Fruit fly (Drosophila melanogaster) whole organism, embryonic: Measurements from ENCODE around the gene Gss1.

Experiments used
- Atf3 ChIP-seq: fragments of 200-800 bp; sonication (Bioruptor generic); optimal IDR thresholded peaks from 3 replicates; lab custom pipeline; 2016; ENCODE audit warnings: missing biosample characterization, missing genetic modification characterization
- CG10209 ChIP-seq: fragments of 200-800 bp; sonication (Bioruptor generic); optimal IDR thresholded peaks from 3 replicates; lab custom pipeline; 2017; ENCODE audit warnings: missing biosample characterization, mild to moderate bottlenecking, missing genetic modification characterization, missing genetic modification reagents
- CG10543 ChIP-seq: fragments of 200-800 bp; sonication (Bioruptor generic); optimal IDR thresholded peaks from 3 replicates; lab custom pipeline; 2017; ENCODE audit warnings: missing biosample characterization, mild to moderate bottlenecking, missing genetic modification characterization, moderate library complexity
- CG11093 ChIP-seq: fragments of 200-800 bp; sonication (Bioruptor generic); IDR thresholded peaks from 3 replicates; pipeline ENCODE4 v1.3.6; 2022; ENCODE audit warnings: missing biosample characterization, missing genetic modification characterization
- CG12155 ChIP-seq: fragments of 200-800 bp; sonication (Bioruptor generic); optimal IDR thresholded peaks from 3 replicates; lab custom pipeline; 2016; ENCODE audit warnings: missing biosample characterization, missing genetic modification characterization
- CG14441 ChIP-seq: fragments of 200-800 bp; sonication (Bioruptor generic); IDR thresholded peaks from 2 replicates; pipeline ENCODE4 v1.3.6; 2022; ENCODE audit warnings: missing biosample characterization, missing genetic modification characterization
- CG15479 ChIP-seq: fragments of 200-800 bp; sonication (Bioruptor generic); optimal IDR thresholded peaks from 3 replicates; lab custom pipeline; 2019; ENCODE audit warnings: missing biosample characterization, mild to moderate bottlenecking, missing genetic modification characterization, moderate library complexity
- CG15601 ChIP-seq: fragments of 200-800 bp; sonication (Bioruptor generic); optimal IDR thresholded peaks from 3 replicates; lab custom pipeline; 2019; ENCODE audit warnings: missing biosample characterization, mild to moderate bottlenecking, missing genetic modification characterization, moderate library complexity
- CG17186 ChIP-seq: fragments of 200-800 bp; sonication (Bioruptor generic); optimal IDR thresholded peaks from 3 replicates; lab custom pipeline; 2017; ENCODE audit warnings: missing biosample characterization, missing genetic modification reagents, missing genetic modification characterization
- CG17568 ChIP-seq: fragments of 200-800 bp; sonication (Bioruptor generic); optimal IDR thresholded peaks from 2 replicates; lab custom pipeline; 2018; ENCODE audit warnings: missing biosample characterization, mild to moderate bottlenecking, missing genetic modification characterization, moderate library complexity
- CG2116 ChIP-seq: fragments of 200-800 bp; sonication (Bioruptor generic); optimal IDR thresholded peaks from 3 replicates; lab custom pipeline; 2018; ENCODE audit warnings: missing biosample characterization, mild to moderate bottlenecking, missing genetic modification characterization
- CG3163 ChIP-seq: fragments of 200-800 bp; sonication (Bioruptor generic); optimal IDR thresholded peaks from 3 replicates; lab custom pipeline; 2016; ENCODE audit warnings: missing biosample characterization, missing genetic modification characterization
- CG32772 ChIP-seq: fragments of 200-800 bp; sonication (Bioruptor generic); IDR thresholded peaks from 2 replicates; pipeline ENCODE4 v1.3.6; 2022; ENCODE audit warnings: missing biosample characterization, missing genetic modification characterization
- CG34224 ChIP-seq: fragments of 200-800 bp; sonication (Bioruptor generic); IDR thresholded peaks from 3 replicates; pipeline ENCODE4 v1.3.6; 2022; ENCODE audit warnings: missing biosample characterization, missing genetic modification characterization; ENCODE audit not compliant: partially characterized antibody
- CG3838 ChIP-seq: fragments of 200-800 bp; sonication (Bioruptor generic); optimal IDR thresholded peaks from 3 replicates; lab custom pipeline; 2016; ENCODE audit warnings: missing biosample characterization, missing genetic modification characterization
- CG4424 ChIP-seq: fragments of 200-800 bp; sonication (Bioruptor generic); optimal IDR thresholded peaks from 3 replicates; lab custom pipeline; 2016; ENCODE audit warnings: missing biosample characterization, missing genetic modification characterization
- CG4707 ChIP-seq: fragments of 200-800 bp; sonication (Bioruptor generic); optimal IDR thresholded peaks from 2 replicates; lab custom pipeline; 2018; ENCODE audit warnings: missing biosample characterization, mild to moderate bottlenecking, missing genetic modification characterization, moderate library complexity
- CG6272 ChIP-seq: fragments of 200-800 bp; sonication (Bioruptor generic); IDR thresholded peaks from 2 replicates; pipeline ENCODE4 v1.3.6; 2022; ENCODE audit warnings: missing biosample characterization, missing genetic modification characterization
- CG7372 ChIP-seq: fragments of 200-800 bp; sonication (Bioruptor generic); IDR thresholded peaks from 2 replicates; pipeline ENCODE4 v1.3.6; 2022; ENCODE audit warnings: missing biosample characterization, missing genetic modification characterization
- CG7786 ChIP-seq: fragments of 200-800 bp; sonication (Bioruptor generic); optimal IDR thresholded peaks from 2 replicates; lab custom pipeline; 2016; ENCODE audit warnings: missing biosample characterization, missing genetic modification characterization
- CG8089 ChIP-seq: fragments of 200-800 bp; sonication (Bioruptor generic); optimal IDR thresholded peaks from 3 replicates; lab custom pipeline; 2016; ENCODE audit warnings: missing biosample characterization, missing genetic modification characterization
- CG8388 ChIP-seq: fragments of 200-800 bp; sonication (Bioruptor generic); optimal IDR thresholded peaks from 2 replicates; lab custom pipeline; 2019; ENCODE audit warnings: missing biosample characterization, mild to moderate bottlenecking, missing genetic modification characterization, moderate library complexity
- Dbx ChIP-seq: fragments of 200-800 bp; sonication (Bioruptor generic); IDR thresholded peaks from 3 replicates; pipeline ENCODE4 v1.3.6; 2022; ENCODE audit warnings: missing biosample characterization, missing genetic modification characterization
- H2.0 ChIP-seq: fragments of 200-800 bp; sonication (Bioruptor generic); IDR thresholded peaks from 2 replicates; pipeline ENCODE4 v1.3.6; 2022; ENCODE audit warnings: missing biosample characterization, missing genetic modification characterization
- Hand ChIP-seq: fragments of 200-800 bp; sonication (Bioruptor generic); optimal IDR thresholded peaks from 2 replicates; lab custom pipeline; 2017; ENCODE audit warnings: mild to moderate bottlenecking, missing biosample characterization, missing genetic modification reagents, missing genetic modification characterization
- Hmx ChIP-seq: fragments of 200-800 bp; sonication (Bioruptor generic); optimal IDR thresholded peaks from 2 replicates; lab custom pipeline; 2016; ENCODE audit warnings: missing biosample characterization, missing genetic modification characterization
- Meics ChIP-seq: fragments of 200-800 bp; sonication (Bioruptor generic); optimal IDR thresholded peaks from 2 replicates; lab custom pipeline; 2017; ENCODE audit warnings: missing biosample characterization, mild to moderate bottlenecking, missing genetic modification characterization
- Mrtf ChIP-seq: fragments of 200-800 bp; sonication (Bioruptor generic); IDR thresholded peaks from 3 replicates; pipeline ENCODE4 v1.3.6; 2022; ENCODE audit warnings: missing biosample characterization, missing genetic modification characterization
- Myb ChIP-seq: fragments of 200-800 bp; sonication (Bioruptor generic); optimal IDR thresholded peaks from 2 replicates; lab custom pipeline; 2016; ENCODE audit warnings: missing biosample characterization, missing genetic modification characterization
- Nf-YB ChIP-seq: fragments of 200-800 bp; sonication (Bioruptor generic); optimal IDR thresholded peaks from 3 replicates; lab custom pipeline; 2019; ENCODE audit warnings: missing biosample characterization, mild to moderate bottlenecking, missing genetic modification characterization, moderate library complexity
- Optix ChIP-seq: fragments of 200-800 bp; sonication (Bioruptor generic); IDR thresholded peaks from 3 replicates; pipeline ENCODE4 v1.3.6; 2022; ENCODE audit warnings: missing biosample characterization, missing genetic modification characterization
- Pdp1 ChIP-seq, 2 experiments: fragments of 200-800 bp; sonication (Bioruptor generic); optimal IDR thresholded peaks; 3 replicates each; lab custom pipeline; 2016; ENCODE audit warnings: missing biosample characterization in 2 of 2, missing genetic modification characterization in 2 of 2, mild to moderate bottlenecking in 1 of 2, moderate library complexity in 1 of 2
- Ptx1 ChIP-seq: fragments of 200-800 bp; sonication (Bioruptor generic); IDR thresholded peaks from 2 replicates; pipeline ENCODE4 v1.3.6; 2022; ENCODE audit warnings: missing biosample characterization, missing genetic modification characterization
- cg ChIP-seq: fragments of 200-800 bp; sonication (Bioruptor generic); optimal IDR thresholded peaks from 3 replicates; lab custom pipeline; 2019; ENCODE audit warnings: missing biosample characterization, mild to moderate bottlenecking, missing genetic modification characterization, moderate library complexity
- chm ChIP-seq: fragments of 200-800 bp; sonication (Bioruptor generic); IDR thresholded peaks from 2 replicates; pipeline ENCODE4 v1.3.6; 2022; ENCODE audit warnings: missing biosample characterization, missing genetic modification characterization
- chn ChIP-seq: fragments of 200-800 bp; sonication (Bioruptor generic); optimal IDR thresholded peaks from 2 replicates; lab custom pipeline; 2016; ENCODE audit warnings: missing biosample characterization, missing genetic modification characterization
- danr ChIP-seq: fragments of 200-800 bp; sonication (Bioruptor generic); IDR thresholded peaks from 2 replicates; pipeline ENCODE4 v1.3.6; 2022; ENCODE audit warnings: missing biosample characterization, missing genetic modification characterization
- dmrt11E ChIP-seq: fragments of 200-800 bp; sonication (Bioruptor generic); optimal IDR thresholded peaks from 3 replicates; lab custom pipeline; 2018; ENCODE audit warnings: missing biosample characterization, mild to moderate bottlenecking, missing genetic modification characterization, moderate library complexity
- ham ChIP-seq: fragments of 200-800 bp; sonication (Bioruptor generic); IDR thresholded peaks from 2 replicates; pipeline ENCODE4 v1.3.6; 2022; ENCODE audit warnings: missing biosample characterization, missing genetic modification characterization
- ind ChIP-seq: fragments of 200-800 bp; sonication (Bioruptor generic); optimal IDR thresholded peaks from 3 replicates; lab custom pipeline; 2016; ENCODE audit warnings: missing biosample characterization, missing genetic modification characterization
- jigr1 ChIP-seq: fragments of 200-800 bp; sonication (Bioruptor generic); IDR thresholded peaks from 3 replicates; pipeline ENCODE4 v1.3.6; 2022; ENCODE audit warnings: missing biosample characterization, missing genetic modification characterization
- mld ChIP-seq: fragments of 200-800 bp; sonication (Bioruptor generic); IDR thresholded peaks from 3 replicates; pipeline ENCODE4 v1.3.6; 2022; ENCODE audit warnings: missing biosample characterization, missing genetic modification characterization; ENCODE audit not compliant: partially characterized antibody
- nerfin-1 ChIP-seq: fragments of 200-800 bp; sonication (Bioruptor generic); optimal IDR thresholded peaks from 3 replicates; lab custom pipeline; 2019; ENCODE audit warnings: missing biosample characterization, mild to moderate bottlenecking, missing genetic modification characterization, moderate library complexity
- onecut ChIP-seq: fragments of 200-800 bp; sonication (Bioruptor generic); IDR thresholded peaks from 2 replicates; pipeline ENCODE4 v1.3.6; 2022; ENCODE audit warnings: missing biosample characterization, missing genetic modification characterization
- sqz ChIP-seq: fragments of 200-800 bp; sonication (Bioruptor generic); optimal IDR thresholded peaks from 3 replicates; lab custom pipeline; 2018; ENCODE audit warnings: missing biosample characterization, mild to moderate bottlenecking, missing genetic modification characterization
- trh ChIP-seq: fragments of 200-800 bp; sonication (Bioruptor generic); optimal IDR thresholded peaks from 2 replicates; lab custom pipeline; 2016; ENCODE audit warnings: missing biosample characterization, missing genetic modification characterization
- unpg ChIP-seq: fragments of 200-800 bp; sonication (Bioruptor generic); optimal IDR thresholded peaks from 3 replicates; lab custom pipeline; 2018; ENCODE audit warnings: missing biosample characterization, mild to moderate bottlenecking, missing genetic modification characterization, moderate library complexity
- vfl ChIP-seq: fragments of 200-800 bp; sonication (Bioruptor generic); optimal IDR thresholded peaks from 2 replicates; lab custom pipeline; 2016; ENCODE audit warnings: missing biosample characterization, missing genetic modification characterization
- vnd ChIP-seq: fragments of 200-800 bp; sonication (Bioruptor generic); IDR thresholded peaks from 3 replicates; pipeline ENCODE4 v1.3.6; 2022; ENCODE audit warnings: missing biosample characterization, missing genetic modification characterization; ENCODE audit not compliant: partially characterized antibody
- yki ChIP-seq: fragments of >200 bp; optimal IDR thresholded peaks from 3 replicates; lab custom pipeline; 2018

Gene Gss1

DNA sequence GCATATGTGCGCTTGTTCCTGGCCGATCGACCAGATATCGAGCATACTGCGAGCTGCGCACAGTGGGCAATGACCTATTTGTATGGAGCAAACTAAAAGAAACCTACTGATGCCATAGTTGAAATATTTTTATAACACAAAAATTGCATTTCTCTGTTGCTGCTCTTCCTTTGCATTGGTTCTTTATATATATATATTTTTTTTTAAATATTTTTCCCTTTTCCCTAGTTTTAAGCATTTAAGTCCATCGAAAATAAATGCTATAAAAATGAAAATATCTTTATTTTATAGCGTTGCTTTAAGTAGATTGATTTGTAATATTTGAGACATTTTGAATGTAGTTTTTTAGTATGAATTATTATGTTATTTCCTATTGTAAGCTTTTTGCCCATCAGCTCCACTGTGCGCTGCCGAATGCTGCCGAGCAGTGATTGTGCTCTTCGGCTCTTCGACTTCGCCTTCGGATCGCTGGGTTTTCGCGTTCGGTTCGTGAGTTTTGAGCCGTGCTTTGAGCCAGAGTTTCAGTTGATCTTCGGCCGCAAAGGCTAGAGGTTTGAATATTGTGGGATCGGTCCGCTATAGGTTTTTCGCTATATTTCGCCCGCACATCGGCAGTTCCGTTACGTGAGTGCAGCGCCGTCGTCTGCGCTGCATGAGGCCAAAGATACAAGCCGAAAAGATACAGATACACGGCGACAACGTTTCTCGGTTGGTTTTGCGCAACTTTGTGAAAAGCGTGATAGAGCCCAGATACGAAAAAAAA lies 21.8 kb downstream of the Gss1 start, which contains the start of gene CG6847 (continued):
- TF ChIP-seq Meics (GFP tag; lab: Kevin White, UChicago) (peak; percentile 70), Mrtf (no peak), chm (GFP tag; lab: Robert Waterston, UW) (peak; percentile 68; the same call in 1 of the 2 replicates), CG10543 (peak; percentile 77), CG7786 (GFP tag; lab: Kevin White, UChicago) (no peak), Hmx (GFP tag; lab: Kevin White, UChicago) (peak; percentile 22), yki (lab: Kevin White, UChicago) (no peak), Myb (GFP tag; lab: Kevin White, UChicago) (no peak), danr (GFP tag; lab: Robert Waterston, UW) (0 out of 2 replicates have a peak, but pooled peaks have one; percentile 25), cg (GFP tag; lab: Kevin White, UChicago) (no peak), H2.0 (GFP tag; lab: Robert Waterston, UW) (peak; percentile 45; the same call in 1 of the 2 replicates), CG6272 (GFP tag; lab: Robert Waterston, UW) (no peak), CG10209 (peak; percentile 46), onecut (GFP tag; lab: Robert Waterston, UW) (no peak), CG15479 (peak; percentile 2), CG12155 (GFP tag; lab: Kevin White, UChicago) (peak; percentile 36), chn (GFP tag; lab: Kevin White, UChicago) (peak; percentile 5), CG8388 (GFP tag; lab: Kevin White, UChicago) (peak; percentile 79), CG34224 (GFP tag; lab: Robert Waterston, UW) (no peak), vfl (GFP tag; lab: Kevin White, UChicago) (no peak), Atf3 (GFP tag; lab: Kevin White, UChicago) (no peak), CG14441 (GFP tag; lab: Robert Waterston, UW) (peak; percentile 69), Nf-YB (GFP tag; lab: Kevin White, UChicago) (peak; percentile 63), CG11093 (GFP tag; lab: Robert Waterston, UW) (no peak), Hand (no peak), ind (GFP tag; lab: Kevin White, UChicago) (peak; percentile 38), CG17186 (no peak), CG3838 (GFP tag; lab: Kevin White, UChicago) (no peak), Optix (GFP tag; lab: Robert Waterston, UW) (no peak), ham (GFP tag; lab: Robert Waterston, UW) (no peak), unpg (GFP tag; lab: Kevin White, UChicago) (peak; percentile 75), nerfin-1 (tag; lab: Kevin White, UChicago) (no peak), vnd (no peak), Dbx (GFP tag; lab: Robert Waterston, UW) (no peak), dmrt11E (tag; lab: Kevin White, UChicago) (peak; percentile 77), trh (GFP tag; lab: Kevin White, UChicago) (peak; percentile 52), CG32772 (GFP tag; lab: Robert Waterston, UW) (0 out of 2 replicates have a peak, but pooled peaks have one; percentile 47), CG15601 (tag; lab: Kevin White, UChicago) (peak; percentile 12), CG3163 (GFP tag; lab: Kevin White, UChicago) (no peak), CG4707 (GFP tag; lab: Kevin White, UChicago) (peak; percentile 40), CG8089 (GFP tag; lab: Kevin White, UChicago) (no peak), CG2116 (GFP tag; lab: Kevin White, UChicago) (peak; percentile 28), CG7372 (GFP tag; lab: Robert Waterston, UW) (peak; percentile 41; the same call in 1 of the 2 replicates), CG17568 (peak; percentile 5), Pdp1 (GFP tag; optimal IDR thresholded peaks at IDR 0.05; lab: Kevin White, UChicago) (peak; percentile 43 to 50), jigr1 (no peak), CG4424 (GFP tag; lab: Kevin White, UChicago) (peak; percentile 38), sqz (GFP tag; lab: Kevin White, UChicago) (no peak), Ptx1 (GFP tag; lab: Robert Waterston, UW) (peak; percentile 69), mld (GFP tag; lab: Robert Waterston, UW) (no peak)
